Fruit fly (Drosophila melanogaster) whole organism, wandering third instar larva: ENCODE measurements around the gene CG7333.
A peak's percentile ranks its signal among the peaks of the same experiment; 100 is the strongest.

Experiments
- Abd-B ChIP-seq: fragments of >200 bp; optimal IDR thresholded peaks from 2 replicates; lab custom pipeline; 2017; ENCODE audit warnings: missing biosample characterization, missing genetic modification characterization
- CG32264 ChIP-seq: fragments of 200-800 bp; sonication (Bioruptor generic); optimal IDR thresholded peaks from 2 replicates; lab custom pipeline; 2016; ENCODE audit warnings: missing biosample characterization, missing genetic modification characterization
- CG9705 ChIP-seq: fragments of 200-800 bp; sonication (Bioruptor generic); optimal IDR thresholded peaks from 2 replicates; lab custom pipeline; 2018; ENCODE audit warnings: missing biosample characterization, mild to moderate bottlenecking, missing genetic modification characterization
- CrebA ChIP-seq: fragments of 200-800 bp; sonication (Bioruptor generic); optimal IDR thresholded peaks from 2 replicates; lab custom pipeline; 2016; ENCODE audit warnings: missing biosample characterization, mild to moderate bottlenecking, missing genetic modification characterization, borderline replicate concordance
- Dfd ChIP-seq: fragments of >200 bp; optimal IDR thresholded peaks from 2 replicates; lab custom pipeline; 2017; ENCODE audit warnings: missing biosample characterization, missing genetic modification characterization
- Dif ChIP-seq: fragments of 200-275, 200-300 bp; sonication (Bioruptor generic); optimal IDR thresholded peaks from 2 replicates; lab custom pipeline; 2018; ENCODE audit warnings: missing biosample characterization, missing genetic modification characterization; ENCODE audit not compliant: partially characterized antibody
- GATAd ChIP-seq: sonication (Bioruptor generic); optimal IDR thresholded peaks from 2 replicates; lab custom pipeline; 2016; ENCODE audit warnings: missing biosample characterization, missing genetic modification characterization
- HLH106 ChIP-seq: fragments of 200-800 bp; optimal IDR thresholded peaks from 3 replicates; lab custom pipeline; 2019; ENCODE audit warnings: missing biosample characterization, mild to moderate bottlenecking, missing genetic modification characterization, moderate library complexity
- Hnf4 ChIP-seq: fragments of 200-800 bp; sonication (Bioruptor generic); optimal IDR thresholded peaks from 2 replicates; lab custom pipeline; 2016; ENCODE audit warnings: missing biosample characterization, mild to moderate bottlenecking, missing genetic modification characterization
- Hr78 ChIP-seq: fragments of >200 bp; optimal IDR thresholded peaks from 2 replicates; lab custom pipeline; 2017; ENCODE audit warnings: missing biosample characterization, missing genetic modification characterization
- Hr83 ChIP-seq: fragments of 200-300 bp; sonication (Bioruptor generic); optimal IDR thresholded peaks from 2 replicates; lab custom pipeline; 2016; ENCODE audit warnings: missing biosample characterization, mild to moderate bottlenecking, missing genetic modification characterization, moderate library complexity; ENCODE audit not compliant: poor library complexity, severe bottlenecking
- Mio ChIP-seq: sonication (Bioruptor generic); optimal IDR thresholded peaks from 2 replicates; lab custom pipeline; 2016; ENCODE audit warnings: missing biosample characterization, missing genetic modification characterization
- Myc ChIP-seq: fragments of >200 bp; optimal IDR thresholded peaks from 2 replicates; lab custom pipeline; 2017
- OdsH ChIP-seq: fragments of 200-800 bp; sonication (Bioruptor generic); optimal IDR thresholded peaks from 2 replicates; lab custom pipeline; 2016; ENCODE audit warnings: missing biosample characterization, mild to moderate bottlenecking, missing genetic modification characterization
- Rel ChIP-seq, 2 experiments: fragments of 200-800 bp; sonication (Bioruptor generic) in 1 of 2; optimal IDR thresholded peaks; 2 replicates in 1 of 2; 3 replicates in 1 of 2; lab custom pipeline; 2016 to 2019; ENCODE audit warnings: mild to moderate bottlenecking in 2 of 2, missing biosample characterization in 2 of 2, missing genetic modification characterization in 2 of 2, moderate library complexity in 1 of 2
- Sp1 ChIP-seq: fragments of 200-800 bp; sonication (Bioruptor generic); optimal IDR thresholded peaks from 3 replicates; lab custom pipeline; 2019; ENCODE audit warnings: missing biosample characterization, mild to moderate bottlenecking, missing genetic modification characterization, moderate library complexity
- Vsx2 ChIP-seq: fragments of 200-300, 225-300 bp; sonication (Bioruptor generic); optimal IDR thresholded peaks from 2 replicates; lab custom pipeline; 2018; ENCODE audit warnings: missing biosample characterization, missing genetic modification characterization; ENCODE audit not compliant: partially characterized antibody
- br ChIP-seq: fragments of 200-800 bp; sonication (Bioruptor generic); optimal IDR thresholded peaks from 2 replicates; lab custom pipeline; 2016; ENCODE audit warnings: missing biosample characterization, missing genetic modification characterization
- brk ChIP-seq: fragments of 200-800 bp; sonication (Bioruptor generic); optimal IDR thresholded peaks from 2 replicates; lab custom pipeline; 2016; ENCODE audit warnings: missing biosample characterization, mild to moderate bottlenecking, missing genetic modification characterization
- dl ChIP-seq, 2 experiments: fragments of 175-275, 200-275 bp in 1 of 2; fragments of 200-275 bp in 1 of 2; sonication (Bioruptor generic); optimal IDR thresholded peaks; lab custom pipeline; 2018; ENCODE audit warnings: mild to moderate bottlenecking in 2 of 2, missing biosample characterization in 2 of 2, missing genetic modification characterization in 2 of 2, moderate library complexity in 2 of 2; ENCODE audit not compliant: partially characterized antibody in 2 of 2, insufficient read depth in 1 of 2
- dmrt93B ChIP-seq: fragments of 200-800 bp; sonication (Bioruptor generic); optimal IDR thresholded peaks from 2 replicates; lab custom pipeline; 2018; ENCODE audit warnings: missing biosample characterization, mild to moderate bottlenecking, missing genetic modification characterization
- dsf ChIP-seq: sonication (Bioruptor generic); optimal IDR thresholded peaks from 2 replicates; lab custom pipeline; 2016; ENCODE audit warnings: missing biosample characterization, missing genetic modification characterization, borderline replicate concordance
- foxo ChIP-seq, 2 experiments: fragments of 200-800 bp; sonication (Bioruptor generic); optimal IDR thresholded peaks; 2 replicates in 1 of 2; 3 replicates in 1 of 2; lab custom pipeline; 2016 to 2017; ENCODE audit warnings: missing biosample characterization in 2 of 2, missing genetic modification characterization in 2 of 2
- fru ChIP-seq: fragments of 200-800 bp; sonication (Bioruptor generic); optimal IDR thresholded peaks from 3 replicates; lab custom pipeline; 2016; ENCODE audit warnings: missing biosample characterization, mild to moderate bottlenecking, missing genetic modification characterization
- h ChIP-seq: fragments of 200-800 bp; sonication (Bioruptor generic); optimal IDR thresholded peaks from 3 replicates; lab custom pipeline; 2016; ENCODE audit warnings: missing biosample characterization, mild to moderate bottlenecking, missing genetic modification characterization
- jim ChIP-seq: fragments of 175-275, 200-325 bp; sonication (Bioruptor generic); optimal IDR thresholded peaks from 2 replicates; lab custom pipeline; 2016; ENCODE audit warnings: missing biosample characterization, mild to moderate bottlenecking, missing genetic modification characterization
- lola ChIP-seq: fragments of >200 bp; optimal IDR thresholded peaks from 2 replicates; lab custom pipeline; 2017; ENCODE audit warnings: missing biosample characterization, missing genetic modification characterization
- pan ChIP-seq: fragments of >200 bp; optimal IDR thresholded peaks from 2 replicates; lab custom pipeline; 2017
- psq ChIP-seq: fragments of 200-800 bp; sonication (Bioruptor generic); optimal IDR thresholded peaks from 3 replicates; lab custom pipeline; 2017; ENCODE audit warnings: missing biosample characterization, mild to moderate bottlenecking, missing genetic modification characterization, moderate library complexity
- rgr ChIP-seq: fragments of 200-800 bp; sonication (Bioruptor generic); optimal IDR thresholded peaks from 3 replicates; lab custom pipeline; 2016; ENCODE audit warnings: missing biosample characterization, mild to moderate bottlenecking, missing genetic modification characterization
- sage ChIP-seq: fragments of 200-800 bp; sonication (Bioruptor generic); optimal IDR thresholded peaks from 2 replicates; lab custom pipeline; 2016; ENCODE audit warnings: missing biosample characterization, mild to moderate bottlenecking, missing genetic modification characterization
- sv ChIP-seq: fragments of 200-800 bp; sonication (Bioruptor generic); optimal IDR thresholded peaks from 3 replicates; lab custom pipeline; 2016; ENCODE audit warnings: missing biosample characterization, missing genetic modification characterization
- tai ChIP-seq: sonication (Bioruptor generic); optimal IDR thresholded peaks from 2 replicates; lab custom pipeline; 2016; ENCODE audit warnings: missing biosample characterization, missing genetic modification characterization
- usp ChIP-seq: fragments of >200 bp; optimal IDR thresholded peaks from 2 replicates; lab custom pipeline; 2017; ENCODE audit warnings: missing biosample characterization, missing genetic modification characterization
- woc ChIP-seq: sonication (Bioruptor generic); optimal IDR thresholded peaks from 2 replicates; lab custom pipeline; 2016; ENCODE audit warnings: missing biosample characterization, mild to moderate bottlenecking, missing genetic modification characterization

Gene CG7333

DNA sequence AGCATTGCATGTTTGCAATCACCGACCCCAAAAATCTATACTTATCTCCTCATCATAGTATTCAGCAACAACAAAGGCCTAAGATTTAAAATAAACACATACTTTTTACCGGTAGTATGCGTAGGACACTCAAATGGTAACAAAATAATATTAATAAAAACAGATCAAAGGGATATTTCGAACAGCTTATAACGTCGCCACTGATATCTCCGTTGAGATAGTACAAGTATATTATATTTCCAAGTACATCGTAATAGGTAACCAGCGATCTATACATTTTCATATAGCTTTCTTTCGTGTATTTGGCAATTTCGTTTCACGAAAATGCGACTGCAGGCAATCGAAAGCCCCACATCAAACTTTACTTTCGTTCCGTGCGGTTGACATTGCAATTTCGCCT, 2.6 kb downstream of the CG7333 start, which contains the start of gene CG7342 (continued):
- peak; percentile 69 for TF ChIP-seq Hnf4
- peak; percentile 70 for TF ChIP-seq brk (GFP tag; lab: Kevin White, UChicago)
- TF ChIP-seq GATAd = no peak
- TF ChIP-seq CG32264 (GFP tag; lab: Kevin White, UChicago) = peak; percentile 37
- TF ChIP-seq dmrt93B = peak; percentile 36
- no peak for TF ChIP-seq Dif

dm6 chr3R:19606954-19607353, 6.5 kb downstream of the CG7333 start, which contains the start of gene CG17751:
CG17751 (plus strand) TSS chr3R:19607254.
- TF ChIP-seq psq (GFP tag; lab: Kevin White, UChicago) (no peak), Mio (GFP tag; lab: Kevin White, UChicago) (no peak), tai (GFP tag; lab: Kevin White, UChicago) (no peak), sv (GFP tag; lab: Kevin White, UChicago) (no peak), woc (GFP tag; lab: Kevin White, UChicago) (no peak), Abd-B (no peak), rgr (no peak), dl (GFP tag; optimal IDR thresholded peaks at IDR 0.05; lab: Kevin White, UChicago; ENCODE audit: insufficient read depth in 1 of 2, partially characterized antibody in 2 of 2) (no peak), fru (GFP tag; lab: Kevin White, UChicago) (no peak), GATAd (no peak), br (GFP tag; lab: Kevin White, UChicago) (no peak), sage (no peak), Sp1 (GFP tag; lab: Kevin White, UChicago) (no peak), HLH106 (tag; lab: Kevin White, UChicago) (no peak), Dfd (GFP tag; lab: Kevin White, UChicago) (no peak), CrebA (no peak), Vsx2 (GFP tag; lab: Kevin White, UChicago) (no peak), Hnf4 (no peak)
- TF ChIP-seq, all 38 proteins: peak for 0

- TF ChIP-seq Dif (no peak), Hr78 (GFP tag; lab: Kevin White, UChicago) (no peak), HLH106 (tag; lab: Kevin White, UChicago) (no peak), jim (no peak), br (GFP tag; lab: Kevin White, UChicago) (no peak), foxo (GFP tag; optimal IDR thresholded peaks at IDR 0.05; lab: Kevin White, UChicago) (no peak), lola (GFP tag; lab: Kevin White, UChicago) (no peak), Vsx2 (GFP tag; lab: Kevin White, UChicago) (no peak), sage (no peak), Mio (GFP tag; lab: Kevin White, UChicago) (no peak), psq (GFP tag; lab: Kevin White, UChicago) (no peak)
Observed at dm6 chr3R:19609925-19610324, 9.5 kb downstream of the CG7333 start, which contains the start of gene CG17752. CG17752 (plus strand) TSS chr3R:19610225.

- TF ChIP-seq Mio (GFP tag; lab: Kevin White, UChicago) = no peak
- no peak for TF ChIP-seq br (GFP tag; lab: Kevin White, UChicago)
- no peak for TF ChIP-seq CG9705 (GFP tag; lab: Kevin White, UChicago)
- no peak for TF ChIP-seq tai (GFP tag; lab: Kevin White, UChicago)
- peak; percentile 17 for TF ChIP-seq rgr
- TF ChIP-seq Rel (GFP tag; optimal IDR thresholded peaks at IDR 0.05; lab: Kevin White, UChicago) = no peak
- no peak for TF ChIP-seq Rel (tag; optimal IDR thresholded peaks at IDR 0.05; lab: Kevin White, UChicago)
- TF ChIP-seq Vsx2 (GFP tag; lab: Kevin White, UChicago) = no peak
- no peak for TF ChIP-seq lola (GFP tag; lab: Kevin White, UChicago)
- TF ChIP-seq dsf (GFP tag; lab: Kevin White, UChicago) = no peak
- TF ChIP-seq dl (GFP tag; optimal IDR thresholded peaks at IDR 0.05; lab: Kevin White, UChicago; ENCODE audit: insufficient read depth in 1 of 2, partially characterized antibody in 2 of 2) = no peak
- TF ChIP-seq Dif = no peak
- TF ChIP-seq sage = no peak
- TF ChIP-seq woc (GFP tag; lab: Kevin White, UChicago) = no peak
- TF ChIP-seq dmrt93B = no peak
- TF ChIP-seq OdsH (GFP tag; lab: Kevin White, UChicago) = peak; percentile 29
- TF ChIP-seq Hr83 (GFP tag; lab: Kevin White, UChicago) = no peak
- TF ChIP-seq GATAd = no peak
- TF ChIP-seq h (GFP tag; lab: Kevin White, UChicago) = peak; percentile 6
- no peak for TF ChIP-seq fru (GFP tag; lab: Kevin White, UChicago)
- no peak for TF ChIP-seq pan (lab: Kevin White, UChicago)
- no peak for TF ChIP-seq Hnf4
- TF ChIP-seq Hr78 (GFP tag; lab: Kevin White, UChicago) = no peak
- no peak for TF ChIP-seq psq (GFP tag; lab: Kevin White, UChicago)
- TF ChIP-seq jim = no peak
- TF ChIP-seq HLH106 (tag; lab: Kevin White, UChicago) = no peak
- TF ChIP-seq usp = no peak
- TF ChIP-seq foxo (GFP tag; optimal IDR thresholded peaks at IDR 0.05; lab: Kevin White, UChicago) = no peak
- peak; percentile 24 for TF ChIP-seq Sp1 (GFP tag; lab: Kevin White, UChicago)
- no peak for TF ChIP-seq CG32264 (GFP tag; lab: Kevin White, UChicago)
- TF ChIP-seq Myc (lab: Kevin White, UChicago) = no peak
- TF ChIP-seq CrebA = no peak
- no peak for TF ChIP-seq brk (GFP tag; lab: Kevin White, UChicago)
- no peak for TF ChIP-seq Dfd (GFP tag; lab: Kevin White, UChicago)
Observed at dm6 chr3R:19612908-19613431, 12.5 kb downstream of the CG7333 start, which contains the start of gene CG16727. CG16727 (plus strand) TSS chr3R:19613381.
